Worm (Caenorhabditis elegans): ENCODE data around the gene ZK1098.12.

Gene ZK1098.12

DNA sequence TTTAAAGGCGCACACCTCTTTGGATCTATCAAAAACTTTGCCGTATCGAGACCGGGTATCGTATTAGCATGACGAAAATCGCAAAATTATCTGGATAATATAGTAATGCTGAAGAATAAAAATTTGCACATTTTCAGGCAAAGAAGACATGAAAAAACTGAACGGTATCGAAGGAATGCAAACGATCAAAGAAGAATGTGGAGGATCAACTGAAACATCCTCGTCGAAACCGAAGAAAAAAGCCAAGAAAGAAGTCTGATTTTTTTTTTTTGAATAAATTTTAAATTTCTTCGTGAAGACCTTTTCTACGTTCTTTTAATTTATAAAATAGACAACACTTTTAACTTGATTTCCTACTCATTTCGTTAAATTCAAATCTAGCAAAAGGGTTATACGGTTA is at the start of gene ZK1098.12:
ZK1098.12 (plus strand) TSS at position 301 of the 400 bp plus-strand sequence.
- TF ChIP-seq tbx-8 (GFP tag; optimal IDR thresholded peaks at IDR 0.05) (no peak), lin-13 (tag; optimal IDR thresholded peaks at IDR 0.05) (no peak), elt-3 (tag; optimal IDR thresholded peaks at IDR 0.05) (no peak), drap-1 (GFP tag; optimal IDR thresholded peaks at IDR 0.05) (no peak), blmp-1 (tag; optimal IDR thresholded peaks at IDR 0.05) (no peak), hlh-1 (tag; optimal IDR thresholded peaks at IDR 0.05) (no peak), nhr-2 (tag; optimal IDR thresholded peaks at IDR 0.05) (no peak)

DNA sequence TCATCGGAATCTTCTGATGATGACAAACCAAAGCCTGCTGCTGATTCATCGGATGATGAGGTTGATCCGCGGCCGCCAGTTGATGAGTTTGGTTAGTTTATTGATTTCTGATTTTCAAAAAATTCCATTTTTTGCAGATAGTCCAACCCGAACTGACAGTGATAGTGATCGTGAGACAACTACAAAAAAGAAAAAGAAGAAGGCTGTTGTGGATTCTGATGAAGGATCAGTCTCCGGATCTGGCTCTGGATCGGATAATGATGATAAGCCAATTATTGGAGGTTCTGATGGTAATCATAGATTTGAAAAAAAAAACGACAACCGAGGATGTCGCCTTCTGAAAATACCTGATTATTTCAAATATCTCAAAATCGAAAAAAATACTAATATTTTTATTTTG is 48.8 kb upstream of the ZK1098.12 start:
- TF ChIP-seq sptf-1 (tag; optimal IDR thresholded peaks at IDR 0.05) (no peak), elt-3 (tag; optimal IDR thresholded peaks at IDR 0.05) (no peak), hlh-1 (tag; optimal IDR thresholded peaks at IDR 0.05) (no peak), lsy-2 (tag; optimal IDR thresholded peaks at IDR 0.05) (no peak), mab-5 (tag; optimal IDR thresholded peaks at IDR 0.05) (no peak), ces-1 (GFP tag; optimal IDR thresholded peaks at IDR 0.05) (no peak), zip-8 (tag; optimal IDR thresholded peaks at IDR 0.05) (no peak), nhr-76 (tag; optimal IDR thresholded peaks at IDR 0.05) (no peak)

DNA sequence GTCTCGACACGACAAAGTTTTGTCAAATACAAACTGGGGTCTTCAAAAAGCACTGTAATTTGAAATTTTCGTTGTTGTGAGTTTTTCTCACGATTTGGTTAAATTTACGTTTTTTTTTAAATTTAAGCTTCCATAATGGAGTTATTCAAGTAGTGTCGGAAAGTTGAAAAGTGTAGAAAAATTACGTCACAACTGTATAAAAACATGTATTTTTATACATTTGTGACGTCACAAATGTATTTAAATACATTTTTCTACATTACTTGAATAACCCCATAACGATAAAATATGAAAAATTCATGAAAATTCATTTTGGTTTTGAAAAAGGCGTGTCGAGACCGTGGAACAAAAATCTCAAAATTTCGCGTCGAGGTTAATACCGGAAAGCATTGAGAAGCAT is 47.5 kb upstream of the ZK1098.12 start:
- TF ChIP-seq zip-8 (tag; optimal IDR thresholded peaks at IDR 0.05) (peak; percentile 94), pha-4 (tag; optimal IDR thresholded peaks at IDR 0.05) (no peak)

DNA sequence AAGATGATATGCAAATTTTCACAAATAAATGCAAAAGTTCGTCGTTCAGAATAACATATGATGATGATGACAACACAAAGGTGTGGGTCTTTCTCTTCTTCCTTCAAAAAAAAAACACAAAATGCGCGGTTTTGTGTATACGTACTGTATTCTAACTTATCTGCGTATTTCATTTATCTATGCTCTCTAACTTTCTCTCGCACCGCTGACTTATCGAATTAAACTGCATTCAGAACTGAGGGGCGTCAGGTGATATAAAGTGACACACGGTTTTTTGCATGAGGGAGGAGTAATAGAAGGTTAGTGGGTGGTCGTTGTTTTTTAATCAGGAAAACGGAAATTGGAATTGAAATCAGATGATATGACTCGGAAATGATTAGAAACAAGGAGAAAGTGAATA is 44.7 kb upstream of the ZK1098.12 start, which contains the start of gene sod-4:
sod-4 (minus strand) TSS at position 109 of the 400 bp plus-strand sequence.
- TF ChIP-seq mls-2 (tag; optimal IDR thresholded peaks at IDR 0.05): no peak
- no peak for TF ChIP-seq ceh-83 (GFP tag; optimal IDR thresholded peaks at IDR 0.05)
- no peak for TF ChIP-seq flh-1 (GFP tag; optimal IDR thresholded peaks at IDR 0.05)
- no peak for TF ChIP-seq sem-2 (GFP tag; optimal IDR thresholded peaks at IDR 0.05)
- no peak for TF ChIP-seq ces-1 (GFP tag; optimal IDR thresholded peaks at IDR 0.05)

DNA sequence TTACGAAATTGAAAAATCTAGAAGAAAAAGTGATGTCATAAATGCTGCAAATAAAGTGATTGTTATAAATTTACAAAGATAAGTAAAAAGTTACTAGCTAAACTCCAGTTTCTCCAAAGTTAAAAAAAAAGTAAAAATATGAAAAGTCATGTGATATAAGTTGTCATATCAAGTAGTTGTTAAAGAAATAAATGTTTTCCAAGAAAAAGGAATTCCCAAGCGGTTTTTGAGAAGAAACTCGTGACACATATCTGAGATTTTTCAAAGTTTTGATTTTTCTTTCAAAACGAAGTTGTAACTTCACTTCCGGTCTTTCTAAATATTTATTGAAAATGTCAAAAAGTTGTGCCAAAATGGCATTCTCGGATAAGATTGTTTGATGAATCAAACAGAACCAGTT is 43.8 kb upstream of the ZK1098.12 start:
- TF ChIP-seq drap-1 (GFP tag; optimal IDR thresholded peaks at IDR 0.05): no peak
- no peak for TF ChIP-seq ces-1 (GFP tag; optimal IDR thresholded peaks at IDR 0.05)
- TF ChIP-seq flh-1 (GFP tag; optimal IDR thresholded peaks at IDR 0.05): no peak
- TF ChIP-seq unc-39 (tag; optimal IDR thresholded peaks at IDR 0.05): no peak
- TF ChIP-seq ceh-43 (GFP tag; optimal IDR thresholded peaks at IDR 0.05): no peak
- TF ChIP-seq nhr-2 (tag; optimal IDR thresholded peaks at IDR 0.05): no peak
- no peak for TF ChIP-seq bed-3 (GFP tag; optimal IDR thresholded peaks at IDR 0.05)
- no peak for TF ChIP-seq lsy-2 (tag; optimal IDR thresholded peaks at IDR 0.05)
- TF ChIP-seq snpc-4 (tag; optimal IDR thresholded peaks at IDR 0.05): no peak
- no peak for TF ChIP-seq unc-62 (GFP tag; optimal IDR thresholded peaks at IDR 0.05)
- no peak for TF ChIP-seq elt-3 (tag; optimal IDR thresholded peaks at IDR 0.05)
- no peak for TF ChIP-seq sptf-1 (tag; optimal IDR thresholded peaks at IDR 0.05)
- TF ChIP-seq pha-4 (tag; optimal IDR thresholded peaks at IDR 0.05): no peak

DNA sequence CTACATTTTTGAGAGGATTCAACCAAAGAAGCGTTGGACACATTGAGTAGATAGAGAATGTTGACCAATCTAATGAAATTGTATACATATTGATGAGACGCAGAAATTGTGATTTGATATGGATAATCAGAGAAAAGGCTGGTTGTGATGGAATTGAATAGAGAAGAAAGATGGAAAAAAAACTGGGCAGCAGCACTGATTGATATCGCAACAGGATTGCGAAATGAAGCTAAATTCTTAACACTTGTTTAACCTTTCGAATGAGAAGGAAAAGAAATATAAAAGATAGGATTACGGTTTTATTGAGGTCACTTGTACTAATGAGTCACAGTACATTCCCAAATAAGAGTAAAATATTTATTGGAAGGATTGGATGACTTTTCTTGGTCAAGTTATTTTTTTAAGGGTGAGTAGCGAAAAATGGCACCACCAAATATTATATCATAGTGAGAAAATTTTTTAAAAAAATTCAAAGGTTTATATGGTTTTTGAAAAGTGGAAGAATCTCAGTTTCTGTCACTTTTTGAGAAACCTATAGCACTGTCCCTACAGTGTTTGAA is 42.7 kb upstream of the ZK1098.12 start:
- no peak for TF ChIP-seq nhr-2 (tag; optimal IDR thresholded peaks at IDR 0.05)
- no peak for TF ChIP-seq lin-32 (GFP tag; optimal IDR thresholded peaks at IDR 0.05)
- TF ChIP-seq tbx-8 (GFP tag; optimal IDR thresholded peaks at IDR 0.05): no peak
- TF ChIP-seq lin-13 (tag; optimal IDR thresholded peaks at IDR 0.05): no peak
- no peak for TF ChIP-seq flh-1 (GFP tag; optimal IDR thresholded peaks at IDR 0.05)
- no peak for TF ChIP-seq bed-3 (GFP tag; optimal IDR thresholded peaks at IDR 0.05)
- no peak for TF ChIP-seq ces-1 (GFP tag; optimal IDR thresholded peaks at IDR 0.05)
- no peak for TF ChIP-seq snpc-4 (tag; optimal IDR thresholded peaks at IDR 0.05)
- no peak for TF ChIP-seq ceh-83 (GFP tag; optimal IDR thresholded peaks at IDR 0.05)

DNA sequence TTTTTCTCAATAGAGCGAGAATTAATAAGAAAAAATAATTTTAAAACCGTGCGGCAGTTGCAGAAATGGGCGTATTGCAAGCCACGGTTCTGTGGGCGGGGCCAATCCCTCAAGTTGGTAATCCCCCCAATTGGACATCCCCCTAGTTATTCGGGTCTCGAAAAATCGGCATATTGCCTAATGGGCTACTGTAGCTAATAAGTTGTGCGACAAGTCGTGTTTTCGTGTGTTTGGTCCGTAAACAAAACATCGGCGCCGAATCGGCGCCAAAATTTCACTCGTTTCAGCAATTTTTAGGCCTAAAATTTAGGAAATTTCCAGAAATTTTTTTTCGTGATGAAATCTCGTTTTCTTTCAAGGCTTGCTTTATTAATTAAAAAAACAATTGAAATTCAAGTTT is 40.6 kb upstream of the ZK1098.12 start:
- TF ChIP-seq nhr-12 (tag; optimal IDR thresholded peaks at IDR 0.05): no peak
- TF ChIP-seq ceh-39 (tag; optimal IDR thresholded peaks at IDR 0.05): no peak
- no peak for TF ChIP-seq hlh-1 (tag; optimal IDR thresholded peaks at IDR 0.05)
- no peak for TF ChIP-seq elt-3 (tag; optimal IDR thresholded peaks at IDR 0.05)
- no peak for TF ChIP-seq elt-1 (tag; optimal IDR thresholded peaks at IDR 0.05; ENCODE audit: borderline replicate concordance, insufficient read depth)
- no peak for TF ChIP-seq sem-2 (GFP tag; optimal IDR thresholded peaks at IDR 0.05)
- TF ChIP-seq unc-120 (tag; optimal IDR thresholded peaks at IDR 0.05; ENCODE audit: poor library complexity, severe bottlenecking): no peak
- TF ChIP-seq nhr-2 (tag; optimal IDR thresholded peaks at IDR 0.05): no peak
- no peak for TF ChIP-seq mab-5 (tag; optimal IDR thresholded peaks at IDR 0.05)
- TF ChIP-seq nhr-28 (tag; optimal IDR thresholded peaks at IDR 0.05): no peak
- TF ChIP-seq ceh-43 (GFP tag; optimal IDR thresholded peaks at IDR 0.05): no peak
- TF ChIP-seq pha-4 (tag; optimal IDR thresholded peaks at IDR 0.05): no peak
- no peak for TF ChIP-seq tbx-8 (GFP tag; optimal IDR thresholded peaks at IDR 0.05)
- no peak for TF ChIP-seq mls-2 (tag; optimal IDR thresholded peaks at IDR 0.05)
- TF ChIP-seq ceh-83 (GFP tag; optimal IDR thresholded peaks at IDR 0.05): no peak
- no peak for TF ChIP-seq unc-39 (tag; optimal IDR thresholded peaks at IDR 0.05)

Data from whole organism, mixed stage, embryonic.